Worm (Caenorhabditis elegans) whole organism, late embryonic: ENCODE results near the gene dop-5.

Experiments
- C08G9.2 ChIP-seq: sonication (generic microtip); optimal IDR thresholded peaks from 2 replicates; lab custom pipeline; 2016; ENCODE audit warnings: mild to moderate bottlenecking, missing genetic modification characterization, moderate library complexity, missing compliant biosample characterization
- F13H6.1 ChIP-seq: sonication (generic microtip); optimal IDR thresholded peaks from 2 replicates; lab custom pipeline; 2016; ENCODE audit warnings: missing genetic modification characterization, missing compliant biosample characterization
- T23F11.4 ChIP-seq: fragments of 200-800 bp; sonication (Bioruptor generic); optimal IDR thresholded peaks from 2 replicates; lab custom pipeline; 2018; ENCODE audit warnings: mild to moderate bottlenecking, missing genetic modification characterization, missing compliant biosample characterization
- ceh-18 ChIP-seq: sonication (generic microtip); optimal IDR thresholded peaks from 2 replicates; lab custom pipeline; 2016; ENCODE audit warnings: missing genetic modification characterization, missing compliant biosample characterization
- ceh-2 ChIP-seq: sonication (generic microtip); optimal IDR thresholded peaks from 2 replicates; lab custom pipeline; 2016; ENCODE audit warnings: missing genotype, missing genetic modification characterization, missing compliant biosample characterization
- ceh-22 ChIP-seq: sonication (generic microtip); optimal IDR thresholded peaks from 2 replicates; lab custom pipeline; 2017; ENCODE audit warnings: missing biosample characterization, missing genetic modification characterization
- ceh-24 ChIP-seq: sonication (generic microtip); optimal IDR thresholded peaks from 2 replicates; lab custom pipeline; 2016; ENCODE audit warnings: mild to moderate bottlenecking, missing genetic modification characterization, missing compliant biosample characterization
- ceh-31 ChIP-seq: sonication (generic microtip); optimal IDR thresholded peaks from 2 replicates; lab custom pipeline; 2016; ENCODE audit warnings: missing genetic modification characterization, missing compliant biosample characterization
- ceh-34 ChIP-seq: sonication (generic microtip); optimal IDR thresholded peaks from 2 replicates; lab custom pipeline; 2016; ENCODE audit warnings: mild to moderate bottlenecking, missing genetic modification characterization, missing compliant biosample characterization
- ceh-45 ChIP-seq: fragments of 200-800 bp; sonication (Bioruptor generic); IDR thresholded peaks from 2 replicates; pipeline ENCODE4 v1.3.6; 2022; ENCODE audit warnings: missing genetic modification reagents, missing genetic modification characterization, missing compliant biosample characterization
- ceh-6 ChIP-seq: fragments of 200-800 bp; sonication (Bioruptor generic); optimal IDR thresholded peaks from 2 replicates; lab custom pipeline; 2018; ENCODE audit warnings: mild to moderate bottlenecking, missing genetic modification characterization, missing compliant biosample characterization
- ceh-9 ChIP-seq: sonication (generic microtip); optimal IDR thresholded peaks from 2 replicates; lab custom pipeline; 2016; ENCODE audit warnings: mild to moderate bottlenecking, missing genetic modification characterization, inconsistent platforms, missing compliant biosample characterization
- che-1 ChIP-seq: sonication (generic microtip); optimal IDR thresholded peaks from 2 replicates; lab custom pipeline; 2016; ENCODE audit warnings: mild to moderate bottlenecking, missing genetic modification characterization, missing compliant biosample characterization
- dve-1 ChIP-seq: sonication (generic microtip); optimal IDR thresholded peaks from 2 replicates; lab custom pipeline; 2017; ENCODE audit warnings: antibody characterized with exemption, mild to moderate bottlenecking, missing genetic modification characterization, missing compliant biosample characterization
- elt-4 ChIP-seq: sonication (generic microtip); optimal IDR thresholded peaks from 2 replicates; lab custom pipeline; 2016; ENCODE audit warnings: missing genetic modification characterization, missing compliant biosample characterization
- ets-4 ChIP-seq: sonication (generic microtip); optimal IDR thresholded peaks from 2 replicates; lab custom pipeline; 2016; ENCODE audit warnings: missing genetic modification characterization, missing compliant biosample characterization
- fax-1 ChIP-seq: sonication (generic microtip); optimal IDR thresholded peaks from 2 replicates; lab custom pipeline; 2016; ENCODE audit warnings: missing genotype, missing genetic modification characterization, missing compliant biosample characterization
- lin-11 ChIP-seq: fragments of 200-800 bp; sonication (Bioruptor generic); optimal IDR thresholded peaks from 2 replicates; lab custom pipeline; 2018; ENCODE audit warnings: mild to moderate bottlenecking, missing genetic modification characterization, missing compliant biosample characterization
- nfya-1 ChIP-seq: sonication (generic microtip); optimal IDR thresholded peaks from 2 replicates; lab custom pipeline; 2017; ENCODE audit warnings: missing genetic modification characterization, mild to moderate bottlenecking, missing compliant biosample characterization, antibody characterized with exemption, moderate library complexity
- nhr-11 ChIP-seq: fragments of 150-350 bp; optimal IDR thresholded peaks from 2 replicates; lab custom pipeline; 2014; ENCODE audit warnings: missing biosample characterization, missing genetic modification characterization
- nhr-232 ChIP-seq: sonication (generic microtip); optimal IDR thresholded peaks from 2 replicates; lab custom pipeline; 2016; ENCODE audit warnings: missing genetic modification characterization, missing compliant biosample characterization
- pax-1 ChIP-seq: fragments of 150-350 bp; optimal IDR thresholded peaks from 2 replicates; lab custom pipeline; 2014; ENCODE audit warnings: missing biosample characterization, missing genetic modification characterization
- pha-2 ChIP-seq: sonication (generic microtip); optimal IDR thresholded peaks from 2 replicates; lab custom pipeline; 2017; ENCODE audit warnings: mild to moderate bottlenecking, missing genetic modification characterization, missing compliant biosample characterization
- pha-4 ChIP-seq: fragments of 150-350 bp; optimal IDR thresholded peaks from 2 replicates; lab custom pipeline; 2018; ENCODE audit warnings: missing biosample characterization, missing genetic modification reagents, missing genetic modification characterization
- pros-1 ChIP-seq: fragments of 150-350 bp; optimal IDR thresholded peaks from 2 replicates; lab custom pipeline; 2014; ENCODE audit warnings: missing biosample characterization, missing genetic modification reagents, missing genetic modification characterization
- ref-2 ChIP-seq: sonication (generic microtip); optimal IDR thresholded peaks from 2 replicates; lab custom pipeline; 2016; ENCODE audit warnings: missing genetic modification characterization, missing compliant biosample characterization
- rnt-1 ChIP-seq: sonication (generic microtip); optimal IDR thresholded peaks from 2 replicates; lab custom pipeline; 2016; ENCODE audit warnings: missing genetic modification characterization, missing compliant biosample characterization
- tbx-7 ChIP-seq: sonication (generic microtip); optimal IDR thresholded peaks from 2 replicates; lab custom pipeline; 2016; ENCODE audit warnings: missing genotype, missing genetic modification characterization, missing compliant biosample characterization
- unc-42 ChIP-seq: sonication (generic microtip); optimal IDR thresholded peaks from 2 replicates; lab custom pipeline; 2016; ENCODE audit warnings: missing genotype, missing genetic modification characterization, missing compliant biosample characterization
- unc-55 ChIP-seq: sonication (generic microtip); optimal IDR thresholded peaks from 2 replicates; lab custom pipeline; 2017; ENCODE audit warnings: missing biosample characterization, missing genetic modification reagents, missing genetic modification characterization
- unc-86 ChIP-seq: sonication (generic microtip); optimal IDR thresholded peaks from 2 replicates; lab custom pipeline; 2016; ENCODE audit warnings: missing genetic modification characterization, missing compliant biosample characterization

dop-5 gene

DNA sequence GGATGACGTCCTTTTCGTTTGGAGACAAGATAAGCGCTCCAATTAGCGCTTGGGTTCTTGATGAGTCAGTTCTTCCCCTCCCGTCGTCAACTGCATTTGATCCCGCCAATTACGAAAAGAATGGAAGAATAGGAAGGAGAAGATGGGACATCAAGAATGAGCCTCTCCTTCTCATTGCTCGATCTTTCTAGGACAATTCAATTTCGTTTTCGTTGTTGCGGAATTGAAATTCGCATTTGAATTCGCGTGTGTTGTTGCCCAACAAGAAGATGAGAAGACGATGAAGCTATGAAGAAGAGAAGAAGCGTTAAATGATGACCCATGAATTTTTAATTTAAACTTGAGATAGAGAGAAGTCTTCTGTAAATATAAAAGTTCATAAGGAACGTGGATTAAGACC is 29.2 kb downstream of the dop-5 start:
- TF ChIP-seq nhr-11 (tag; lab: Kevin White, UChicago) (no peak), ceh-9 (no peak), unc-42 (tag; lab: Kevin White, UChicago) (peak; percentile 90)

DNA sequence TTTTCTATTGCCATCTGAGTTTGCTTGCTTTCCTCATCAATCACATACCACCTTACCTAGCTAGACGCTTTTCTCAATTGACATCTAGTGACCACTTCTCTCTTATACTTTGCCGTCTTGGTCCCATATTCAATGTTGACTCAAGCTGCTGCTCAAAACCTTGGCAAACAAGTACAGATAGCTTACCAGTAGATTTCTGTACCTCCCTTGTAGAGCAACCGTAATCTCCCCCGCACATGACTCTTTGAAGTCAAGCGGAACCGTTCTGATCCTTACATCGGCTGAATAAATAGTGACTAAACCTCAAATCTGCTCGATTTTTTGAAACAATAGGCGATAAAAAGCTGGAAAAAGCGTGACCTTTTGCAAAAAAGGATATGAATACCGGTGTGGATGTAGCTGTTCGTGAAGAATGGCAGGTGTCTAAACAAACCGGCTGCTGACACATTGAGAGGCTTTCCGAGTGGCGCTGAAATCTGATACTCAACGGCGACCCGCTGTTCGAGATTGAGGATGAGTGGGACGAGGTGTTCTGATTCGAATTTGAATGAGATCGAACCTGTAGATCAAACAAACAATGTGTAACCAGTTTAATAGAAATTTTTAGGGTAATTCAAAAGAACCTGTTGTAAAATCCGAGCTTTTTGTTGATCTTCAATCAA is 30.1 kb downstream of the dop-5 start:
- TF ChIP-seq rnt-1 = no peak
- peak; percentile 97 for TF ChIP-seq ceh-34 (tag; lab: Kevin White, UChicago)
- TF ChIP-seq pax-1 (tag; lab: Kevin White, UChicago) = peak; percentile 95
- TF ChIP-seq pha-2 (tag; lab: Kevin White, UChicago) = peak; percentile 5
- TF ChIP-seq pros-1 (tag; lab: Kevin White, UChicago) = no peak

DNA sequence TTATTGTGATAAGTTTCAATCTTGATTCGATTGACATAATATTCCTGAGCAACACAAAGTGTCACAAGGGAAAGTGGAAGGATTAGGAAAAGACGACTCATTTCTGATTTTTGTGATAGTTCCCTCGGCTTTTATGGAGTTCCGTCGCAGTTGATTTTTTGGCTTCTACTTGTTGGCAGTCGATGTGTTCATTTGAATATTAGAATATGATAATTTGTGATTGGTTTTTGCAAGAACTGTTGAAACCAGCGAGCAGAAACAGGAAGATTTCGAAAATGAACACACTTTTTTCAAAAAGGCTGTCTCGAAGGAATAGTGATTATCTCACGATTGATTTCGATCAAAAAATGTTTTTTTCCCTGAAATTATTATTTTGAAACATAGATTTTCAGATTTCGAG is 31.8 kb downstream of the dop-5 start, which contains the start of gene T02E9.6:
Gene T02E9.6, minus strand, starts transcription at position 101 of the 400 bp plus-strand sequence.
- TF ChIP-seq ets-4 (tag; lab: Kevin White, UChicago) (no peak), unc-42 (tag; lab: Kevin White, UChicago) (no peak), unc-86 (tag; lab: Kevin White, UChicago) (no peak), ref-2 (tag; lab: Kevin White, UChicago) (no peak), ceh-6 (no peak), dve-1 (no peak), T23F11.4 (no peak)
- TF ChIP-seq, all 69 proteins: peak for 0

DNA sequence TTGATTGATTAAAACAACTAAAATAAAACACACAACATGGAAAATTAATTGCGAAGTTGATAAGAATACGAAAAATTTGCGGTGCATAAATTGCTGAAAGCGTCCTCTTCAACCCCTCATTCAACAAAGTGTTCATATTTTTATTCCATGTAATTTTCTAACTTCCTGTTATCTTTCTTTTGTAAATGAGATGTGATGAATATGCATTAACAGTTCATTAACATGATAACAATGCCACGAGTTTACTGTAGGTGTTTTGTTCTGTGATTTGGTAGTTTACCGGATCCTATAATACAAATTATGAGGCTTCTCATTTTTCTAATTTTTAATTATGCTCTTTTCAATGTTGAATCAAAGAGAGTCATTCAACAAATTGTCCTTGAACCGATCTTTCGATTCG is 36.9 kb downstream of the dop-5 start, which contains the start of gene F47G9.6:
Gene F47G9.6, plus strand, starts transcription at position 301 of the 400 bp plus-strand sequence.
- no peak for TF ChIP-seq fax-1 (tag; lab: Kevin White, UChicago)
- no peak for TF ChIP-seq ceh-18 (tag; lab: Kevin White, UChicago)
- TF ChIP-seq ceh-22 (tag; lab: Kevin White, UChicago) = no peak
- no peak for TF ChIP-seq pax-1 (tag; lab: Kevin White, UChicago)
- no peak for TF ChIP-seq unc-42 (tag; lab: Kevin White, UChicago)
- no peak for TF ChIP-seq T23F11.4
- TF ChIP-seq ceh-24 (tag; lab: Kevin White, UChicago) = no peak
- TF ChIP-seq che-1 (tag; lab: Kevin White, UChicago) = no peak
- TF ChIP-seq ceh-9 = no peak
- no peak for TF ChIP-seq elt-4 (tag; lab: Kevin White, UChicago)
- no peak for TF ChIP-seq ceh-34 (tag; lab: Kevin White, UChicago)
- TF ChIP-seq pros-1 (tag; lab: Kevin White, UChicago) = no peak
- TF ChIP-seq F13H6.1 (tag; lab: Kevin White, UChicago) = no peak
- no peak for TF ChIP-seq lin-11
- TF ChIP-seq ets-4 (tag; lab: Kevin White, UChicago) = no peak
- no peak for TF ChIP-seq ceh-6

DNA sequence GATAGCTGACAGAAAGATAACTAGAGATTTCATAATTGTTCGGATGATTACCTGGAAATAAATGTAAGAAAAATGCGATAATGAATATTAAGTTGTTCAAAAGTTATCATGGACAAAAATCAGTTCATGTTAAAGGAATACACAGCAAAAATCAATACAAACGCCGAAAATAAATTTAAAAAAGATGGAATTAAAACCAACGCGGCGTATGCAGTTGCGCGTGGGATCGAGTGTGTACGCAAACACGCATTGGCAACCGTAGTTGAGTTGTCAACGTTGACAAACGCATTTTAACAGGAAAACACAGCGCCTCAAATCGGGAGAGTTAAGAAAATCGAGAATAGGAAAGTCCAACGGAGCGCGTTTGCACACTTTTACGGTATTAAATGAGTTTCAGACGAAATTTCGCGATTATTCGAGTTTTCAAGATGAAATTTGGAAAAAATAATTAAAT is 39.1 kb downstream of the dop-5 start, which contains the start of gene tmed-10:
Gene tmed-10, minus strand, starts transcription at position 51 of the 454 bp plus-strand sequence.
- TF ChIP-seq ceh-31 (tag; lab: Kevin White, UChicago) = peak; percentile 42
- no peak for TF ChIP-seq pha-4
- no peak for TF ChIP-seq ceh-45
- TF ChIP-seq unc-42 (tag; lab: Kevin White, UChicago) = peak; percentile 48
- peak; percentile 1 for TF ChIP-seq ceh-18 (tag; lab: Kevin White, UChicago)
- no peak for TF ChIP-seq pha-2 (tag; lab: Kevin White, UChicago)
- no peak for TF ChIP-seq ref-2 (tag; lab: Kevin White, UChicago)
- TF ChIP-seq nhr-232 = no peak
- TF ChIP-seq dve-1 = no peak
- no peak for TF ChIP-seq ceh-6
- peak; percentile 31 for TF ChIP-seq unc-55 (GFP tag; lab: Kevin White, UChicago)
- no peak for TF ChIP-seq C08G9.2
- no peak for TF ChIP-seq ceh-2 (tag; lab: Kevin White, UChicago)
- no peak for TF ChIP-seq ets-4 (tag; lab: Kevin White, UChicago)
- no peak for TF ChIP-seq ceh-24 (tag; lab: Kevin White, UChicago)
- no peak for TF ChIP-seq tbx-7 (tag; lab: Kevin White, UChicago)
- TF ChIP-seq nfya-1 (tag; lab: Kevin White, UChicago) = peak; percentile 54
- TF ChIP-seq, all 69 proteins: peak for 5
